Fruit fly (Drosophila melanogaster): ENCODE measurements around the gene Blos3.

Blos3 gene

dm6 chr3L:18848436-18848835 is 21.6 kb upstream of the Blos3 start (continued):
- TF ChIP-seq CG11247 (GFP tag; IDR thresholded peaks at IDR 0.05) (no peak), insv (GFP tag; optimal IDR thresholded peaks at IDR 0.05) (peak in 1 of 2 experiments; percentile 65), CG10654 (GFP tag; optimal IDR thresholded peaks at IDR 0.05) (peak; percentile 50), CG34376 (GFP tag; optimal IDR thresholded peaks at IDR 0.05) (peak; percentile 8), CG11085 (GFP tag; IDR thresholded peaks at IDR 0.05) (peak; percentile 52; the same call in 1 of the 2 replicates), CG31224 (GFP tag; IDR thresholded peaks at IDR 0.05) (no peak), Bteb2 (GFP tag; optimal IDR thresholded peaks at IDR 0.05) (peak; percentile 34), CG1647 (GFP tag; optimal IDR thresholded peaks at IDR 0.05) (peak; percentile 48), btn (GFP tag; optimal IDR thresholded peaks at IDR 0.05) (peak; percentile 55), CG16815 (GFP tag; optimal IDR thresholded peaks at IDR 0.05) (no peak), HmgZ (tag; optimal IDR thresholded peaks at IDR 0.05) (peak; percentile 78), Bdp1 (GFP tag; optimal IDR thresholded peaks at IDR 0.05) (no peak), Sox100B (GFP tag; optimal IDR thresholded peaks at IDR 0.05) (peak; percentile 0), jing (GFP tag; optimal IDR thresholded peaks at IDR 0.05) (peak; percentile 16), CG31441 (GFP tag; IDR thresholded peaks at IDR 0.05) (peak; percentile 70), Hr51 (GFP tag; optimal IDR thresholded peaks at IDR 0.05) (peak in 1 of 2 experiments; percentile 77), dm (GFP tag; optimal IDR thresholded peaks at IDR 0.05) (peak; percentile 77), CG12391 (tag; optimal IDR thresholded peaks at IDR 0.05) (peak; percentile 60), CG13624 (GFP tag; optimal IDR thresholded peaks at IDR 0.05) (peak; percentile 79), CG16813 (GFP tag; IDR thresholded peaks at IDR 0.05; ENCODE audit: partially characterized antibody) (no peak), trh (GFP tag; optimal IDR thresholded peaks at IDR 0.05) (peak; percentile 1), Six4 (GFP tag; optimal IDR thresholded peaks at IDR 0.05) (peak; percentile 45), CG33213 (GFP tag; optimal IDR thresholded peaks at IDR 0.05) (peak; percentile 89), nom (GFP tag; optimal IDR thresholded peaks at IDR 0.05) (no peak), slbo (GFP tag; IDR thresholded peaks at IDR 0.05) (no peak), Poxn (GFP tag; IDR thresholded peaks at IDR 0.05) (no peak), Meics (GFP tag; optimal IDR thresholded peaks at IDR 0.05) (peak; percentile 77), az2 (GFP tag; optimal IDR thresholded peaks at IDR 0.05) (peak; percentile 78), her (GFP tag; optimal IDR thresholded peaks at IDR 0.05) (peak; percentile 64), klu (GFP tag; IDR thresholded peaks at IDR 0.05) (no peak), Mad (GFP tag; optimal IDR thresholded peaks at IDR 0.05) (peak; percentile 84), Hr3 (GFP tag; optimal IDR thresholded peaks at IDR 0.05) (peak; percentile 57), CG9437 (GFP tag; optimal IDR thresholded peaks at IDR 0.05) (peak; percentile 52), CG8765 (GFP tag; IDR thresholded peaks at IDR 0.05) (no peak), grau (tag; optimal IDR thresholded peaks at IDR 0.05) (no peak), CG12236 (GFP tag; optimal IDR thresholded peaks at IDR 0.05) (peak; percentile 53), CG6254 (GFP tag; optimal IDR thresholded peaks at IDR 0.05) (no peak), emc (GFP tag; optimal IDR thresholded peaks at IDR 0.05) (no peak), tup (GFP tag; optimal IDR thresholded peaks at IDR 0.05) (peak; percentile 47), Max (GFP tag; optimal IDR thresholded peaks at IDR 0.05) (peak; percentile 61), Doc3 (GFP tag; IDR thresholded peaks at IDR 0.05; ENCODE audit: partially characterized antibody) (no peak), CG3995 (GFP tag; optimal IDR thresholded peaks at IDR 0.05) (peak; percentile 66), Dbx (GFP tag; IDR thresholded peaks at IDR 0.05) (no peak), Trl (optimal IDR thresholded peaks at IDR 0.05) (no peak), Trl (GFP tag; optimal IDR thresholded peaks at IDR 0.05) (peak; percentile 82), CG15514 (GFP tag; optimal IDR thresholded peaks at IDR 0.05) (peak; percentile 64), cg (GFP tag; optimal IDR thresholded peaks at IDR 0.05) (no peak), CG43689 (GFP tag; IDR thresholded peaks at IDR 0.05) (no peak), tin (GFP tag; optimal IDR thresholded peaks at IDR 0.05) (peak; percentile 58), twi (tag; optimal IDR thresholded peaks at IDR 0.05) (peak; percentile 17), CG42726 (GFP tag; IDR thresholded peaks at IDR 0.05; ENCODE audit: partially characterized antibody) (no peak; the same call in 1 of the 2 replicates), NC2β (GFP tag; optimal IDR thresholded peaks at IDR 0.05) (peak; percentile 63)
